Worm (Caenorhabditis elegans): ENCODE measurements around the gene C11G10.1.

ce11 chrX:15125138-15125537, 33.4 kb downstream of the C11G10.1 start:
- TF ChIP-seq nhr-2 (tag; optimal IDR thresholded peaks at IDR 0.05) (no peak), nhr-12 (tag; optimal IDR thresholded peaks at IDR 0.05) (no peak), blmp-1 (tag; optimal IDR thresholded peaks at IDR 0.05) (no peak), M03D4.4 (tag; optimal IDR thresholded peaks at IDR 0.05) (no peak), unc-39 (tag; optimal IDR thresholded peaks at IDR 0.05) (no peak), snpc-4 (tag; optimal IDR thresholded peaks at IDR 0.05) (no peak), sem-2 (GFP tag; optimal IDR thresholded peaks at IDR 0.05) (no peak)
